Worm (Caenorhabditis elegans) whole organism, midembryonic: Measurements from ENCODE around the gene W03H9.2.

Source experiments
- T22C8.4 ChIP-seq: fragments of 200-800 bp; sonication (Bioruptor generic); IDR thresholded peaks from 2 replicates; pipeline ENCODE4 v1.3.6; 2022; ENCODE audit warnings: missing genetic modification characterization, missing compliant biosample characterization
- flt-1 ChIP-seq: fragments of 200-800 bp; sonication (Bioruptor generic); IDR thresholded peaks from 2 replicates; pipeline ENCODE4 v1.3.6; 2022; ENCODE audit warnings: missing genetic modification characterization, missing compliant biosample characterization
- klf-2 ChIP-seq: fragments of 200-800 bp; sonication (Bioruptor generic); conservative IDR thresholded peaks from 2 replicates; pipeline ENCODE4 v1.3.6; 2022; ENCODE audit warnings: missing genetic modification reagents, missing genetic modification characterization, missing compliant biosample characterization
- ztf-23 ChIP-seq: fragments of 200-800 bp; sonication (Bioruptor generic); IDR thresholded peaks from 2 replicates; pipeline ENCODE4 v1.3.6; 2022; ENCODE audit warnings: missing genetic modification reagents, missing genetic modification characterization, missing compliant biosample characterization
- ztf-29 ChIP-seq: fragments of 200-800 bp; sonication (Bioruptor generic); IDR thresholded peaks from 2 replicates; pipeline ENCODE4 v1.3.6; 2022; ENCODE audit warnings: missing genetic modification reagents, missing genetic modification characterization, missing compliant biosample characterization

- TF ChIP-seq klf-2 (no peak), flt-1 (no peak), ztf-23 (GFP tag; lab: Robert Waterston, UW) (no peak), ztf-29 (GFP tag; lab: Robert Waterston, UW) (no peak), T22C8.4 (GFP tag; lab: Robert Waterston, UW) (no peak)
These were observed 31.4 kb upstream of the W03H9.2 start, which contains the start of gene Y48B6A.5 for ce11 chrII:14175099-14175498.
